Fruit fly (Drosophila melanogaster): Measurements from ENCODE around the gene CG46399.

The CG46399 gene

DNA sequence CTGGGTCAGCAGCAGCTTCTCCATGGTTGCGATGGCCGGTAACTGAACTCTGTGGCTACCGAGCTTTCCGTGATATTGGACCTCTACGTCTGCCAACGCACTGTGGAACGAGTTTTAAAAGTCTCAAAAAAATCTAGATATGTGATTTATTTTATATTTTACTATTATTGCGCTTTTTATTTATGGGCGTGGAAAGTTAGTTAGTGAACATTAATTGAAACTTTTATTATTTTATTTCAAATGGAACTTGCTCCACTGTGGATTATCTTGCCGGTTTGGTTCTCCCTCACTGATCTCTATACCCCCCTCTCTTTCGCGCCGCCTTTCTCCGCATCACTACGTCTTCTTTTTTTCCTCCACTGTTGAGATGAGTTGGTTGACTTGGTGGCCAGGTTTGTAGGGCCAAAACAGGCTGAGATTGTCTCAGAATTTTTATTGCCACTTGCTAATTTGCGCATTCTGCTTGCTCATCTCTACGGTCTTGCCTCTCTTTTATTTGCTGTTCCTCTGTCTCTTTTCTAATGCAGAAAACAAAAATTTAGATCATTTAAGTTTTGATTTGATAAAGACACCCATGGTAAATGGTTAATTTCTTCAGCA, 10.2 kb upstream of the CG46399 start, which contains the start of gene CG9522 (continued):
- peak; percentile 63 for TF ChIP-seq H2.0 (GFP tag; IDR thresholded peaks at IDR 0.05)
- TF ChIP-seq CG15601 (tag; optimal IDR thresholded peaks at IDR 0.05), result peak; percentile 74
- no peak for TF ChIP-seq HLH54F (GFP tag; optimal IDR thresholded peaks at IDR 0.05)
- peak; percentile 54 for TF ChIP-seq tio (GFP tag; optimal IDR thresholded peaks at IDR 0.05)
- TF ChIP-seq lola (GFP tag; optimal IDR thresholded peaks at IDR 0.05), result peak in 1 of 3 experiments; percentile 71
- peak; percentile 74 for TF ChIP-seq CG8388 (GFP tag; optimal IDR thresholded peaks at IDR 0.05)
- peak; percentile 62; the same call in 1 of the 3 replicates for TF ChIP-seq CG34422 (GFP tag; IDR thresholded peaks at IDR 0.05)
- no peak for TF ChIP-seq CG31365 (tag; optimal IDR thresholded peaks at IDR 0.05)
- TF ChIP-seq CG12942 (GFP tag; optimal IDR thresholded peaks at IDR 0.05), result peak; percentile 7
- peak; percentile 52 for TF ChIP-seq CoRest (tag; optimal IDR thresholded peaks at IDR 0.05)
- peak; percentile 34; the same call in 1 of the 3 replicates for TF ChIP-seq CG14050 (GFP tag; IDR thresholded peaks at IDR 0.05)
- peak; percentile 63 for TF ChIP-seq onecut (GFP tag; IDR thresholded peaks at IDR 0.05)
- TF ChIP-seq lilli (GFP tag; optimal IDR thresholded peaks at IDR 0.05), result peak; percentile 64
- peak; percentile 89 for TF ChIP-seq Med (GFP tag)
- TF ChIP-seq en (GFP tag; optimal IDR thresholded peaks at IDR 0.05), result no peak
- no peak for TF ChIP-seq B-H2 (GFP tag; optimal IDR thresholded peaks at IDR 0.05)
- TF ChIP-seq CG11560 (tag; IDR thresholded peaks at IDR 0.05), result no peak
- TF ChIP-seq corto (GFP tag; optimal IDR thresholded peaks at IDR 0.05), result peak; percentile 34
- TF ChIP-seq Xbp1 (GFP tag; optimal IDR thresholded peaks at IDR 0.05), result peak; percentile 62
- peak; percentile 64 for TF ChIP-seq gcm (GFP tag; optimal IDR thresholded peaks at IDR 0.05)
- no peak for TF ChIP-seq CG13287 (GFP tag; IDR thresholded peaks at IDR 0.05; ENCODE audit: partially characterized antibody)
- peak; percentile 73 for TF ChIP-seq CG32532 (GFP tag; IDR thresholded peaks at IDR 0.05)
- TF ChIP-seq CG14965 (GFP tag; optimal IDR thresholded peaks at IDR 0.05; ENCODE audit: borderline replicate concordance), result no peak
- peak; percentile 13 to 58 for TF ChIP-seq Hr51 (GFP tag; optimal IDR thresholded peaks at IDR 0.05)
- TF ChIP-seq Tbp (GFP tag; optimal IDR thresholded peaks at IDR 0.05), result no peak
- TF ChIP-seq CG9727 (GFP tag; optimal IDR thresholded peaks at IDR 0.05), result peak; percentile 74
- no peak for TF ChIP-seq hkb (optimal IDR thresholded peaks at IDR 0.05)
- TF ChIP-seq hkb (GFP tag; IDR thresholded peaks at IDR 0.05), result peak; percentile 86
- peak; percentile 46 for TF ChIP-seq BtbVII (GFP tag; optimal IDR thresholded peaks at IDR 0.05)
- TF ChIP-seq CG10147 (GFP tag; optimal IDR thresholded peaks at IDR 0.05), result peak; percentile 61
- TF ChIP-seq CG6254 (GFP tag; optimal IDR thresholded peaks at IDR 0.05), result peak; percentile 85
- TF ChIP-seq ase (GFP tag; IDR thresholded peaks at IDR 0.05), result no peak; the same call in 2 of the 3 replicates
- TF ChIP-seq CG7786 (GFP tag; optimal IDR thresholded peaks at IDR 0.05), result no peak
- TF ChIP-seq CG6689 (GFP tag; IDR thresholded peaks at IDR 0.05), result peak; percentile 66
- peak; percentile 53 for TF ChIP-seq klu (GFP tag; IDR thresholded peaks at IDR 0.05)
- peak; percentile 8 for TF ChIP-seq CG18011 (GFP tag; optimal IDR thresholded peaks at IDR 0.05)
- TF ChIP-seq stc (GFP tag; IDR thresholded peaks at IDR 0.05), result peak; percentile 36; the same call in 1 of the 2 replicates
- peak; percentile 45 for TF ChIP-seq scrt (GFP tag; optimal IDR thresholded peaks at IDR 0.05)
- TF ChIP-seq CG4617 (GFP tag; optimal IDR thresholded peaks at IDR 0.05; ENCODE audit: borderline replicate concordance), result no peak
- TF ChIP-seq Antp (GFP tag; optimal IDR thresholded peaks at IDR 0.05), result peak; percentile 4
- peak; percentile 23 for TF ChIP-seq CG5180 (GFP tag; optimal IDR thresholded peaks at IDR 0.05)
- TF ChIP-seq prd (optimal IDR thresholded peaks at IDR 0.05), result no peak
- peak; percentile 74 for TF ChIP-seq prd (GFP tag; IDR thresholded peaks at IDR 0.05)
- peak; percentile 68 for TF ChIP-seq Asciz (GFP tag; optimal IDR thresholded peaks at IDR 0.05)
- no peak for TF ChIP-seq grn (GFP tag; optimal IDR thresholded peaks at IDR 0.05)
- TF ChIP-seq CG18262 (tag; optimal IDR thresholded peaks at IDR 0.05), result peak; percentile 68
- TF ChIP-seq shn (GFP tag; optimal IDR thresholded peaks at IDR 0.05), result no peak
- no peak for TF ChIP-seq kay (GFP tag; optimal IDR thresholded peaks at IDR 0.05)
- TF ChIP-seq sug (tag; optimal IDR thresholded peaks at IDR 0.05), result peak; percentile 3
- TF ChIP-seq Ada2b (GFP tag; IDR thresholded peaks at IDR 0.05), result peak; percentile 81
